Fruit fly (Drosophila melanogaster) whole organism: Measurements from ENCODE around the gene CG44005.

Source experiments
- CG8478 ChIP-seq: fragments of >200 bp; optimal IDR thresholded peaks from 2 replicates; lab custom pipeline; 2018; ENCODE audit warnings: inconsistent platforms
- Dll ChIP-seq: fragments of >200 bp; optimal IDR thresholded peaks from 2 replicates; lab custom pipeline; 2017
- EcR ChIP-seq, 2 experiments: fragments of >200 bp; optimal IDR thresholded peaks; 2 replicates each; lab custom pipeline; 2017; ENCODE audit warnings: missing biosample characterization in 2 of 2, missing genetic modification characterization in 2 of 2, missing genetic modification reagents in 2 of 2
- pan ChIP-seq: fragments of >200 bp; optimal IDR thresholded peaks from 2 replicates; lab custom pipeline; 2017
- psq ChIP-seq: fragments of >200 bp; optimal IDR thresholded peaks from 2 replicates; lab custom pipeline; 2017
- usp ChIP-seq: fragments of >200 bp; optimal IDR thresholded peaks from 2 replicates; lab custom pipeline; 2017; ENCODE audit warnings: missing biosample characterization, missing genetic modification characterization, mixed read lengths

DNA sequence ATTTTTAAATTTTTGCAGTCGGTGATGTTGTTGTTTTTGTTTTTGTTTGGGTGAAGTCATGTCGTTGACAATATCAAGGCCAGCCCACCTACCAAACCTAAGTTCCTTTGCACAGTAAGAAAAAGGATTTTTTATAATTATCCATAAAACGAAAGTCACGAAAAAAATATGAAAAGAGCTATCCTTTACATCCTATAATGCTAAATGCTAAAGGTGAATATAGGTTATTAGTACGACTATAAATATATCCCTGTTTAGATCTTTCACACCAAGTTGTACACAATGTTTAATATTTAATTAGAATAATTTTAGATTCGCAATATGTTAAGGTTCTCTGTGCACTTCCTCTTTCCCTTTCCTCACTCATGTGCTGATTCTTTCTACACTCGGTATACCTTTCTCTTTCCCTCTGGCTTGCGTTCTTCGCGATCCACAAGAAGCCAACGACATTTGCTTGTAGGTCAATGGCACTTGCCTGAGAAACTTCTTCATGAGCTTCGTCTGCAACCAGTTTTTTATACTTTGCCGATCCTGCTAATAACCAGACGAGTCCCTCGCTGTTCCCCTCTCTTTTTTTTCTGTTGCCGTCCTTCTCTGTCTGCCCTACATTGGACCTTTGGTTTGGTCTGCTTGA lies 34.3 kb downstream of the CG44005 start:
- TF ChIP-seq usp (GFP tag; lab: Kevin White, UChicago) (no peak), psq (lab: Kevin White, UChicago) (no peak), pan (lab: Kevin White, UChicago) (no peak), CG8478 (lab: Kevin White, UChicago) (no peak), Dll (lab: Kevin White, UChicago) (no peak), EcR (GFP tag; optimal IDR thresholded peaks at IDR 0.05; lab: Kevin White, UChicago) (peak; percentile 91 to 95)
